Fruit fly (Drosophila melanogaster) whole organism, adult: ENCODE results near the gene CG9903.

ENCODE experiments used
- CG11617 ChIP-seq: fragments of 200-800 bp; sonication (Bioruptor generic); optimal IDR thresholded peaks from 2 replicates; lab custom pipeline; 2017; ENCODE audit warnings: mild to moderate bottlenecking, missing biosample characterization, missing genetic modification reagents, missing genetic modification characterization
- CG12768 ChIP-seq: fragments of 200-800 bp; sonication (Bioruptor generic); optimal IDR thresholded peaks from 2 replicates; lab custom pipeline; 2017; ENCODE audit warnings: missing biosample characterization, missing genetic modification characterization, mild to moderate bottlenecking, moderate library complexity, missing genetic modification reagents
- CG14711 ChIP-seq: fragments of 200-800 bp; sonication (Bioruptor generic); optimal IDR thresholded peaks from 2 replicates; lab custom pipeline; 2018; ENCODE audit warnings: missing biosample characterization, mild to moderate bottlenecking, missing genetic modification characterization, moderate library complexity
- CG1620 ChIP-seq: fragments of 200-800 bp; sonication (Bioruptor generic); optimal IDR thresholded peaks from 2 replicates; lab custom pipeline; 2016; ENCODE audit warnings: missing biosample characterization, missing genetic modification characterization
- CG33017 ChIP-seq: fragments of 200-800 bp; sonication (Bioruptor generic); optimal IDR thresholded peaks from 2 replicates; lab custom pipeline; 2018; ENCODE audit warnings: missing biosample characterization, mild to moderate bottlenecking, missing genetic modification characterization, moderate library complexity
- CG5204 ChIP-seq: fragments of 200-800 bp; sonication (Bioruptor generic); optimal IDR thresholded peaks from 2 replicates; lab custom pipeline; 2016; ENCODE audit warnings: missing biosample characterization, missing genetic modification characterization
- CG7045 ChIP-seq: fragments of 200-800 bp; sonication (Bioruptor generic); optimal IDR thresholded peaks from 2 replicates; lab custom pipeline; 2017; ENCODE audit warnings: missing biosample characterization, mild to moderate bottlenecking, missing genetic modification characterization
- CG7101 ChIP-seq: fragments of 200-800 bp; sonication (Bioruptor generic); optimal IDR thresholded peaks from 2 replicates; lab custom pipeline; 2018; ENCODE audit warnings: missing biosample characterization, mild to moderate bottlenecking, missing genetic modification characterization, moderate library complexity
- Clk ChIP-seq: fragments of 200-800 bp; sonication (Bioruptor generic); optimal IDR thresholded peaks from 2 replicates; lab custom pipeline; 2017; ENCODE audit warnings: missing biosample characterization, missing genetic modification characterization
- Crg-1 ChIP-seq: fragments of 200-800 bp; sonication (Bioruptor generic); optimal IDR thresholded peaks from 2 replicates; lab custom pipeline; 2016; ENCODE audit warnings: missing biosample characterization, missing genetic modification characterization
- Hr96 ChIP-seq: fragments of 200-800 bp; sonication (Bioruptor generic); optimal IDR thresholded peaks from 2 replicates; lab custom pipeline; 2016; ENCODE audit warnings: missing biosample characterization, missing genetic modification characterization
- Mnt ChIP-seq: fragments of 200-800 bp; sonication (Bioruptor generic); optimal IDR thresholded peaks from 2 replicates; lab custom pipeline; 2016; ENCODE audit warnings: missing biosample characterization, mild to moderate bottlenecking, missing genetic modification characterization
- bab1 ChIP-seq: fragments of 200-800 bp; sonication (Bioruptor generic); optimal IDR thresholded peaks from 3 replicates; lab custom pipeline; 2019; ENCODE audit warnings: missing biosample characterization, mild to moderate bottlenecking, missing genetic modification characterization, moderate library complexity
- cic ChIP-seq: fragments of 200-800 bp; sonication (Bioruptor generic); optimal IDR thresholded peaks from 2 replicates; lab custom pipeline; 2017; ENCODE audit warnings: missing biosample characterization, mild to moderate bottlenecking, missing genetic modification characterization, moderate library complexity
- cnc ChIP-seq, 2 experiments: fragments of >200 bp; optimal IDR thresholded peaks; 2 replicates each; lab custom pipeline; 2017
- kay ChIP-seq: fragments of 200-800 bp; sonication (Bioruptor generic); peaks from one replicate; lab custom pipeline; 2016; ENCODE audit warnings: missing biosample characterization, missing genetic modification characterization, borderline replicate concordance
- ovo ChIP-seq: fragments of 200-800 bp; sonication (Bioruptor generic); optimal IDR thresholded peaks from 2 replicates; lab custom pipeline; 2016; ENCODE audit warnings: missing biosample characterization, missing genetic modification characterization
- pad ChIP-seq: fragments of 200-800 bp; sonication (Bioruptor generic); optimal IDR thresholded peaks from 3 replicates; lab custom pipeline; 2017; ENCODE audit warnings: missing biosample characterization, missing genetic modification characterization, mild to moderate bottlenecking, moderate library complexity, missing genetic modification reagents
- tj ChIP-seq: fragments of 200-800 bp; sonication (Bioruptor generic); optimal IDR thresholded peaks from 3 replicates; lab custom pipeline; 2017; ENCODE audit warnings: missing biosample characterization, mild to moderate bottlenecking, missing genetic modification characterization, moderate library complexity
- toe ChIP-seq: fragments of 200-800 bp; sonication (Bioruptor generic); optimal IDR thresholded peaks from 2 replicates; lab custom pipeline; 2016; ENCODE audit warnings: missing biosample characterization, missing genetic modification characterization

Gene CG9903

DNA sequence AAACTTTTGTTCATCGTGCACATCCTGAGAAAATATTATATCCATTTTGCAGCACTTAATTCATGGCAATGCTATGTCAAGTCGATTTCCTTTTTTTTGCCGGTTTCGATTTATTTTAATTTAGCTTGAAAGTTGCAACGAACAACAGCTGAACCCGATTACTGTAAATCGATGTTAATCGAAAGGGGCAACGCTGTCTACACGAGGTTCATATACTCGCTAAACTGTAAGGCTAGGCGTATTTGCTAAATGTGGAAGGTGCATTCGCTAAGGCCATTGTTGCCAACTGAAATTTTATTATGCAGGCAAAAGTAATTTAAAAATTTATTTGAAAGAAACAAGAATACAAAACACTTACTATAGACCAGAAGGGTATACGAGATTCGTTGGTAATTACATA lies 6.7 kb upstream of the CG9903 start, which contains the start of gene CG9902:
CG9902 (minus strand) TSS at position 131 of the 400 bp plus-strand sequence.
- TF ChIP-seq toe (GFP tag; lab: Kevin White, UChicago) (no peak), CG12768 (no peak), CG7101 (tag; lab: Kevin White, UChicago) (peak; percentile 30), CG1620 (no peak), Hr96 (GFP tag; lab: Kevin White, UChicago) (no peak), Clk (GFP tag; lab: Kevin White, UChicago) (no peak), CG14711 (peak; percentile 10), tj (GFP tag; lab: Kevin White, UChicago) (peak; percentile 9), Mnt (GFP tag; lab: Kevin White, UChicago) (no peak), ovo (no peak), pad (GFP tag; lab: Kevin White, UChicago) (peak; percentile 89), kay (GFP tag; lab: Kevin White, UChicago) (no peak), CG5204 (no peak), Crg-1 (no peak), cic (no peak), CG7045 (GFP tag; lab: Kevin White, UChicago) (no peak), CG11617 (GFP tag; lab: Kevin White, UChicago) (no peak), cnc (optimal IDR thresholded peaks at IDR 0.05; lab: Kevin White, UChicago) (no peak), CG33017 (tag; lab: Kevin White, UChicago) (no peak), bab1 (GFP tag; lab: Kevin White, UChicago) (peak; percentile 62)

DNA sequence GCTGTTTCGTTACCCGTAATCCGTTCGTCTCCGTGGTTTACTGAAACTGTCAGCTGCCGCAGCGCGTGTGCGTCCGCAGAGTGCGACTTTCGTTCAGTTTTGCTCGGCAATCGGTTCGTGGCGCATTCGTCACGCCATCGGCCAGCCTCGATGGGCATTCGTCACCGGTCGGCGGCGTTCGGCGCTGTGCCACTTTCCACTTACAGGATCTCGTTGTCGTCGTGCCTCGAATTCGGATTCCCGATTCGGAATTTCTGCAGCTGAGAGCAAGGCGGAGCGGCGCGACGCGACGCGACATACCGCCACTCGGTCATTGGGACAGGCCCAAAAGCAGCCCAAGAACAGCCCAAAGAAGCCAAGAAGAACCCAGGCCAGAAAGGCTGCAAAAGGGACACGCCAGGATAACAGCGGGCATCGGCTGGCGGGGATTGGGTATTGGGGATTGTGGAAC lies 7.6 kb downstream of the CG9903 start, which contains the start of gene para:
para (minus strand) TSS at position 51 of the 451 bp plus-strand sequence.
- TF ChIP-seq cnc (optimal IDR thresholded peaks at IDR 0.05; lab: Kevin White, UChicago) = no peak
- TF ChIP-seq tj (GFP tag; lab: Kevin White, UChicago) = no peak
- TF ChIP-seq CG7101 (tag; lab: Kevin White, UChicago) = no peak
- no peak for TF ChIP-seq Mnt (GFP tag; lab: Kevin White, UChicago)
- TF ChIP-seq CG14711 = no peak
- TF ChIP-seq Crg-1 = no peak
- no peak for TF ChIP-seq CG11617 (GFP tag; lab: Kevin White, UChicago)
- TF ChIP-seq CG33017 (tag; lab: Kevin White, UChicago) = no peak
- no peak for TF ChIP-seq CG12768
- no peak for TF ChIP-seq toe (GFP tag; lab: Kevin White, UChicago)
- TF ChIP-seq CG7045 (GFP tag; lab: Kevin White, UChicago) = no peak
- TF ChIP-seq kay (GFP tag; lab: Kevin White, UChicago) = no peak
- no peak for TF ChIP-seq CG5204
- TF ChIP-seq Hr96 (GFP tag; lab: Kevin White, UChicago) = no peak
- no peak for TF ChIP-seq Clk (GFP tag; lab: Kevin White, UChicago)

DNA sequence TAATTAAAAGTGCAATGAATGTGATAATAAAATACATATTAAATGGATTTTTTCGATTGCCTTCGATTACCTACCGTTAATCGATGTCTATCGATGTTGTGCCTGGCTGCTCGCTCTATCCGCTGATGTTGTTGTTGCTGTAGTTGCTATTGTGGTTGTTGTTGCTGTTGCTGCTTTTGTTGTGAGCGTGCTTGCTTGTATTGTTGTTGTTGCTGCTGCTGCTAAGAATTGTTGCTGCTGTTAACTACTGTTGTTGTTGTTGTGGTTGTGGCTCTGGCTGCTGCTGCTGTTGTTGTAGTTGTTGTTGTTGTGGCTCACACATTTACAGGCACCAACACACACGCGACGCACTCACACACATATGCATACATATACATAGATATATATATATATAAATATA lies 13.4 kb downstream of the CG9903 start:
- no peak for TF ChIP-seq CG14711
- no peak for TF ChIP-seq cic
- TF ChIP-seq Crg-1 = no peak
- no peak for TF ChIP-seq cnc (optimal IDR thresholded peaks at IDR 0.05; lab: Kevin White, UChicago)
- TF ChIP-seq CG5204 = no peak
- TF ChIP-seq Clk (GFP tag; lab: Kevin White, UChicago) = no peak
- no peak for TF ChIP-seq toe (GFP tag; lab: Kevin White, UChicago)
- no peak for TF ChIP-seq CG33017 (tag; lab: Kevin White, UChicago)
- no peak for TF ChIP-seq tj (GFP tag; lab: Kevin White, UChicago)
- no peak for TF ChIP-seq CG7045 (GFP tag; lab: Kevin White, UChicago)
- TF ChIP-seq kay (GFP tag; lab: Kevin White, UChicago) = no peak
- no peak for TF ChIP-seq CG1620
- no peak for TF ChIP-seq Hr96 (GFP tag; lab: Kevin White, UChicago)
- no peak for TF ChIP-seq Mnt (GFP tag; lab: Kevin White, UChicago)
- TF ChIP-seq bab1 (GFP tag; lab: Kevin White, UChicago) = no peak
- no peak for TF ChIP-seq CG12768
- no peak for TF ChIP-seq CG11617 (GFP tag; lab: Kevin White, UChicago)
- TF ChIP-seq pad (GFP tag; lab: Kevin White, UChicago) = no peak
- no peak for TF ChIP-seq ovo
- TF ChIP-seq CG7101 (tag; lab: Kevin White, UChicago) = no peak

DNA sequence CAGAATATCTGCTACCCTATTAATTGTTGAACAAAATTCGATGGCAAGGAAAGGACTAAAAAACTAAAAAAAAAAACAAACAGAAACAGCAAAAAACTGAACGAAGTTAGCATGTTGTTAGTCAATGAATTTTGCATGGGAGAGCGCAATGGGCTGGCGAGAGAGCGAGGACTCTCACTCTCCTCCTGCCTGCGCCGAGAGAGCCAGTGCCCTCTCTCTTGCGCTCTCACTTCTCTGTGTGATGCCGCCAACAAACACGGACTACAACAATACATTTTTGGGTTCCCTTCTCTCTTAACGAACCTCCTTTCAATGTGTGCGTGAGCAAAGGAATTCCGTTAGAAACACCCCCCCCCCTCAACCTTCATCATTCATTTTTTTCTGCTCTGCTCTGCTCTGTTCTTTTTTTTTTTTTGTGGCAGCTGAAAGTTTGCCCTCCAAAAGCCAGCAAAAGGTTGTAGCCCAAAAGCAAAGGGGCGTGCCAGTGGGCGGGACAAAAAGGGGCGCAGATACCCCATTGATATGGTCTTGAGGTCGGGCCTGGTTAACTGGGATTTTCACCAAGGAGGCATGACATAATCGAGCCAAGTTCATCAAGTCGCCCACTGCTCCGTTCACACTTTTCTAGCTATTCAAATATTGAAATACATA lies 14.4 kb downstream of the CG9903 start:
- TF ChIP-seq cic = no peak
- no peak for TF ChIP-seq CG7045 (GFP tag; lab: Kevin White, UChicago)
- no peak for TF ChIP-seq kay (GFP tag; lab: Kevin White, UChicago)
- no peak for TF ChIP-seq bab1 (GFP tag; lab: Kevin White, UChicago)
- TF ChIP-seq Mnt (GFP tag; lab: Kevin White, UChicago) = no peak
- no peak for TF ChIP-seq pad (GFP tag; lab: Kevin White, UChicago)
- TF ChIP-seq CG1620 = no peak
- TF ChIP-seq Clk (GFP tag; lab: Kevin White, UChicago) = no peak
- TF ChIP-seq CG11617 (GFP tag; lab: Kevin White, UChicago) = no peak
- no peak for TF ChIP-seq CG14711
- no peak for TF ChIP-seq Hr96 (GFP tag; lab: Kevin White, UChicago)
- no peak for TF ChIP-seq CG7101 (tag; lab: Kevin White, UChicago)

DNA sequence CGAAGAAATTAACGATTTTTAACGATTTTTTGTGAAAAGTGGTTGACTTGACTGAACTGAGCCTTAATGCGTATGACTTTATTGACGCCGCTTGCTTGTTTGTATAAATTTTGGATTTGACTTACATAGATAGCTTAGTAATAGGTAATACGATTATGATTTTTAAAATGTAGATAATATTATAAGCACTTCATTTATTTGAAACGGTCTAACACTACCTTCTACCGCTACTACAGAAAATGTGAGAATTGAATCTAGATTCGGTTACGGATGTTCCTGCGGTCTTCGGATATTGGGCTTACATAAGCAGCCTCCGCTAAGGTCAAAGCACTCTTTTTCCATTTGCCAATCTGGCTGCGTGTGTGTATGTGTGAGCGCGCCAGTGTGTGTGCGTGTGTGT lies 15.3 kb downstream of the CG9903 start, which contains the start of gene Cnx14D:
Cnx14D (minus strand) TSS at position 101 of the 400 bp plus-strand sequence.
- TF ChIP-seq Mnt (GFP tag; lab: Kevin White, UChicago) = no peak
- TF ChIP-seq bab1 (GFP tag; lab: Kevin White, UChicago) = no peak
- TF ChIP-seq CG12768 = no peak
- TF ChIP-seq tj (GFP tag; lab: Kevin White, UChicago) = no peak
- no peak for TF ChIP-seq CG7101 (tag; lab: Kevin White, UChicago)
- TF ChIP-seq Clk (GFP tag; lab: Kevin White, UChicago) = no peak
- no peak for TF ChIP-seq Hr96 (GFP tag; lab: Kevin White, UChicago)
- TF ChIP-seq CG1620 = no peak
- no peak for TF ChIP-seq Crg-1
- TF ChIP-seq cic = no peak
- no peak for TF ChIP-seq CG5204
- no peak for TF ChIP-seq CG33017 (tag; lab: Kevin White, UChicago)
- no peak for TF ChIP-seq toe (GFP tag; lab: Kevin White, UChicago)
- no peak for TF ChIP-seq pad (GFP tag; lab: Kevin White, UChicago)
- no peak for TF ChIP-seq CG11617 (GFP tag; lab: Kevin White, UChicago)
- no peak for TF ChIP-seq ovo
- TF ChIP-seq kay (GFP tag; lab: Kevin White, UChicago) = no peak
- TF ChIP-seq CG14711 = no peak
